Worm (Caenorhabditis elegans): Measurements from ENCODE around the gene C56G2.22.

Gene C56G2.22

ce11 chrIII:6374947-6375415, 28.7 kb downstream of the C56G2.22 start, which contains the start of the genes rps-13 and nfx-1:
Gene rps-13 (minus strand): TSS chrIII:6374997.
Gene nfx-1 (plus strand): TSS chrIII:6375379.
- peak; percentile 65; the same call in 1 of the 2 replicates for TF ChIP-seq arid-1 (GFP tag; conservative IDR thresholded peaks at IDR 0.05)
- TF ChIP-seq mep-1 (tag; optimal IDR thresholded peaks at IDR 0.05), result peak; percentile 85
- TF ChIP-seq snpc-1.2 (GFP tag; IDR thresholded peaks at IDR 0.05), result no peak
- TF ChIP-seq cey-2 (tag; optimal IDR thresholded peaks at IDR 0.05; ENCODE audit: borderline replicate concordance, insufficient read depth), result no peak
- TF ChIP-seq ceh-82 (tag; optimal IDR thresholded peaks at IDR 0.05), result no peak
- no peak for TF ChIP-seq F26F4.8 (GFP tag; conservative IDR thresholded peaks at IDR 0.05)
- TF ChIP-seq zfp-2 (tag; optimal IDR thresholded peaks at IDR 0.05), result no peak
- TF ChIP-seq F49E8.2 (tag; optimal IDR thresholded peaks at IDR 0.05; ENCODE audit: borderline replicate concordance), result no peak
- no peak for TF ChIP-seq F44E2.7 (GFP tag; IDR thresholded peaks at IDR 0.05)
- no peak for TF ChIP-seq Y75B8A.6 (GFP tag; IDR thresholded peaks at IDR 0.05)
- TF ChIP-seq unc-130 (GFP tag; optimal IDR thresholded peaks at IDR 0.05), result peak; percentile 54
- TF ChIP-seq mes-2 (tag; optimal IDR thresholded peaks at IDR 0.05; ENCODE audit: poor library complexity, severe bottlenecking), result peak; percentile 82
- TF ChIP-seq ZK337.2 (GFP tag; IDR thresholded peaks at IDR 0.05), result no peak
- peak in 1 of 2 experiments; percentile 81 for TF ChIP-seq hif-1 (tag; optimal IDR thresholded peaks at IDR 0.05)
- no peak for TF ChIP-seq tra-1 (GFP tag; IDR thresholded peaks at IDR 0.05)
- 0 out of 2 replicates have a peak, but pooled peaks have one; percentile 16 for TF ChIP-seq dmd-6 (GFP tag; IDR thresholded peaks at IDR 0.05)
- no peak for TF ChIP-seq nhr-41 (GFP tag; IDR thresholded peaks at IDR 0.05)
- TF ChIP-seq daf-19 (GFP tag; conservative IDR thresholded peaks at IDR 0.05), result no peak
- no peak for TF ChIP-seq fos-1 (tag; optimal IDR thresholded peaks at IDR 0.05)
- no peak for TF ChIP-seq ztf-11 (tag; optimal IDR thresholded peaks at IDR 0.05)
- TF ChIP-seq lin-13 (GFP tag; optimal IDR thresholded peaks at IDR 0.05), result peak; percentile 78
- TF ChIP-seq ceh-62 (tag; optimal IDR thresholded peaks at IDR 0.05), result no peak
- TF ChIP-seq lin-38 (GFP tag; IDR thresholded peaks at IDR 0.05), result peak; percentile 57
- peak; percentile 2 for TF ChIP-seq pqm-1 (tag; optimal IDR thresholded peaks at IDR 0.05)
- TF ChIP-seq lin-15B (tag; optimal IDR thresholded peaks at IDR 0.05), result peak; percentile 18
- TF ChIP-seq dve-1 (tag; optimal IDR thresholded peaks at IDR 0.05; ENCODE audit: insufficient read depth), result peak; percentile 84
- peak; percentile 10 for TF ChIP-seq F37D6.2 (tag; optimal IDR thresholded peaks at IDR 0.05)
- TF ChIP-seq attf-4 (tag; optimal IDR thresholded peaks at IDR 0.05), result no peak
- peak; percentile 43 for TF ChIP-seq mxl-3 (GFP tag; optimal IDR thresholded peaks at IDR 0.05)
- peak; percentile 100 for TF ChIP-seq aha-1 (tag)
- TF ChIP-seq egl-27 (tag; optimal IDR thresholded peaks at IDR 0.05), result no peak
- TF ChIP-seq nhr-77 (tag; optimal IDR thresholded peaks at IDR 0.05), result peak; percentile 91
- no peak for TF ChIP-seq php-3 (GFP tag; IDR thresholded peaks at IDR 0.05)
- no peak for TF ChIP-seq ces-1 (GFP tag; optimal IDR thresholded peaks at IDR 0.05)
- no peak for TF ChIP-seq tag-97 (GFP tag; IDR thresholded peaks at IDR 0.05)
- no peak for TF ChIP-seq ceh-32 (tag; optimal IDR thresholded peaks at IDR 0.05; ENCODE audit: poor library complexity)
- TF ChIP-seq nhr-111 (GFP tag; optimal IDR thresholded peaks at IDR 0.05), result no peak
- TF ChIP-seq unc-62 (GFP tag; optimal IDR thresholded peaks at IDR 0.05 in 1 of 2), result peak in 1 of 2 experiments; percentile 90
- no peak for TF ChIP-seq unc-62 (tag; optimal IDR thresholded peaks at IDR 0.05)
- TF ChIP-seq daf-16 (GFP tag; optimal IDR thresholded peaks at IDR 0.05), result no peak
- peak; percentile 85 for TF ChIP-seq daf-16 (tag; optimal IDR thresholded peaks at IDR 0.05)
- TF ChIP-seq rbr-2 (tag; optimal IDR thresholded peaks at IDR 0.05), result peak; percentile 61
- peak; percentile 70 for TF ChIP-seq hlh-11 (tag; optimal IDR thresholded peaks at IDR 0.05)
- TF ChIP-seq nhr-28 (tag; optimal IDR thresholded peaks at IDR 0.05), result peak; percentile 99
- peak; percentile 68 for TF ChIP-seq hmg-1.1 (GFP tag; IDR thresholded peaks at IDR 0.05)
- no peak for TF ChIP-seq ceh-44 (GFP tag; IDR thresholded peaks at IDR 0.05)
- no peak for TF ChIP-seq dmd-8 (GFP tag; IDR thresholded peaks at IDR 0.05)
- TF ChIP-seq aly-2 (tag; optimal IDR thresholded peaks at IDR 0.05), result no peak
- TF ChIP-seq Y105C5A.15 (GFP tag; IDR thresholded peaks at IDR 0.05), result no peak
- peak; percentile 68 for TF ChIP-seq nhr-25 (tag; optimal IDR thresholded peaks at IDR 0.05; ENCODE audit: borderline replicate concordance, insufficient read depth)
- no peak for TF ChIP-seq lin-39 (tag; optimal IDR thresholded peaks at IDR 0.05)

Measured in whole organism, L4 larva.